Worm (Caenorhabditis elegans) whole organism, mixed stage, embryonic: ENCODE measurements around the gene smf-2.
A peak's percentile ranks its signal among the peaks of the same experiment; 100 is the strongest.

Experiments
- M03D4.4 ChIP-seq: sonication (generic microtip); optimal IDR thresholded peaks from 2 replicates; lab custom pipeline; 2017; ENCODE audit warnings: mild to moderate bottlenecking, missing genetic modification characterization, missing compliant biosample characterization
- bed-3 ChIP-seq: fragments of 200-800 bp; sonication (Bioruptor generic); optimal IDR thresholded peaks from 3 replicates; lab custom pipeline; 2018; ENCODE audit warnings: mild to moderate bottlenecking, missing genetic modification characterization, moderate library complexity, missing compliant biosample characterization
- blmp-1 ChIP-seq: fragments of 150-350 bp; optimal IDR thresholded peaks from 2 replicates; lab custom pipeline; 2014; ENCODE audit warnings: missing biosample characterization, missing genetic modification characterization
- ceh-39 ChIP-seq: fragments of 150-350 bp; optimal IDR thresholded peaks from 2 replicates; lab custom pipeline; 2014; ENCODE audit warnings: missing biosample characterization, missing genetic modification characterization
- ceh-43 ChIP-seq: fragments of 200-800 bp; sonication (Bioruptor generic); optimal IDR thresholded peaks from 2 replicates; lab custom pipeline; 2018; ENCODE audit warnings: mild to moderate bottlenecking, missing genetic modification characterization, moderate library complexity, missing compliant biosample characterization
- ceh-83 ChIP-seq: fragments of 200-800 bp; sonication (Bioruptor generic); optimal IDR thresholded peaks from 2 replicates; lab custom pipeline; 2018; ENCODE audit warnings: mild to moderate bottlenecking, missing genetic modification characterization, missing compliant biosample characterization
- ces-1 ChIP-seq: fragments of 150-350 bp; optimal IDR thresholded peaks from 2 replicates; lab custom pipeline; 2014; ENCODE audit warnings: missing biosample characterization, missing genetic modification reagents, missing genetic modification characterization
- cnd-1 ChIP-seq: fragments of 200-800 bp; sonication (Bioruptor generic); optimal IDR thresholded peaks from 2 replicates; lab custom pipeline; 2018; ENCODE audit warnings: mild to moderate bottlenecking, missing genetic modification characterization, missing compliant biosample characterization
- drap-1 ChIP-seq: fragments of 200-800 bp; sonication (Bioruptor generic); optimal IDR thresholded peaks from 3 replicates; lab custom pipeline; 2018; ENCODE audit warnings: mild to moderate bottlenecking, missing genetic modification characterization, missing compliant biosample characterization
- elt-1 ChIP-seq: sonication (generic microtip); optimal IDR thresholded peaks from 2 replicates; lab custom pipeline; 2017; ENCODE audit warnings: missing genetic modification characterization, mild to moderate bottlenecking, missing compliant biosample characterization, antibody characterized with exemption, moderate library complexity, borderline replicate concordance; ENCODE audit not compliant: insufficient read depth
- elt-3 ChIP-seq: fragments of 150-350 bp; optimal IDR thresholded peaks from 2 replicates; lab custom pipeline; 2014; ENCODE audit warnings: missing biosample characterization, missing genetic modification characterization
- flh-1 ChIP-seq: fragments of 200-800 bp; sonication (Bioruptor generic); optimal IDR thresholded peaks from 2 replicates; lab custom pipeline; 2018; ENCODE audit warnings: mild to moderate bottlenecking, missing genetic modification characterization, moderate library complexity, missing compliant biosample characterization
- ham-2 ChIP-seq: fragments of 200-800 bp; sonication (Bioruptor generic); optimal IDR thresholded peaks from 2 replicates; lab custom pipeline; 2018; ENCODE audit warnings: mild to moderate bottlenecking, missing genetic modification characterization, missing compliant biosample characterization
- hlh-1 ChIP-seq: fragments of 150-350 bp; optimal IDR thresholded peaks from 2 replicates; lab custom pipeline; 2014; ENCODE audit warnings: missing biosample characterization, missing genetic modification reagents, missing genetic modification characterization
- lin-13 ChIP-seq: fragments of 150-350 bp; optimal IDR thresholded peaks from 2 replicates; lab custom pipeline; 2014; ENCODE audit warnings: missing biosample characterization, missing genetic modification characterization
- lin-32 ChIP-seq: fragments of 200-800 bp; sonication (Bioruptor generic); optimal IDR thresholded peaks from 2 replicates; lab custom pipeline; 2018; ENCODE audit warnings: mild to moderate bottlenecking, missing genetic modification characterization, missing compliant biosample characterization
- lsy-2 ChIP-seq: fragments of 150-350 bp; optimal IDR thresholded peaks from 2 replicates; lab custom pipeline; 2014; ENCODE audit warnings: missing biosample characterization, missing genetic modification characterization
- mab-5 ChIP-seq: fragments of 150-350 bp; optimal IDR thresholded peaks from 2 replicates; lab custom pipeline; 2014; ENCODE audit warnings: missing biosample characterization, missing genetic modification characterization
- mep-1 ChIP-seq: fragments of 150-350 bp; optimal IDR thresholded peaks from 2 replicates; lab custom pipeline; 2017; ENCODE audit warnings: missing biosample characterization, missing genetic modification reagents, missing genetic modification characterization, inconsistent platforms
- mls-2 ChIP-seq: sonication (generic microtip); optimal IDR thresholded peaks from 2 replicates; lab custom pipeline; 2016; ENCODE audit warnings: mild to moderate bottlenecking, missing genetic modification characterization, moderate library complexity, missing compliant biosample characterization
- nhr-12 ChIP-seq: fragments of 150-350 bp; optimal IDR thresholded peaks from 2 replicates; lab custom pipeline; 2014; ENCODE audit warnings: missing biosample characterization, missing genetic modification characterization
- nhr-2 ChIP-seq: fragments of 150-350 bp; optimal IDR thresholded peaks from 2 replicates; lab custom pipeline; 2014; ENCODE audit warnings: missing biosample characterization, missing genetic modification characterization
- nhr-237 ChIP-seq: fragments of 150-350 bp; optimal IDR thresholded peaks from 2 replicates; lab custom pipeline; 2014; ENCODE audit warnings: missing biosample characterization, missing genetic modification characterization
- nhr-28 ChIP-seq: fragments of 150-350 bp; optimal IDR thresholded peaks from 2 replicates; lab custom pipeline; 2014; ENCODE audit warnings: missing biosample characterization, missing genetic modification characterization
- nhr-76 ChIP-seq: sonication (generic microtip); optimal IDR thresholded peaks from 2 replicates; lab custom pipeline; 2017; ENCODE audit warnings: missing biosample characterization, missing genetic modification characterization
- pha-4 ChIP-seq: fragments of 150-350 bp; optimal IDR thresholded peaks from 2 replicates; lab custom pipeline; 2018; ENCODE audit warnings: missing biosample characterization, missing genetic modification reagents, missing genetic modification characterization
- sem-2 ChIP-seq: fragments of 200-800 bp; sonication (Bioruptor generic); optimal IDR thresholded peaks from 2 replicates; lab custom pipeline; 2018; ENCODE audit warnings: mild to moderate bottlenecking, missing genetic modification characterization, missing compliant biosample characterization
- snpc-4 ChIP-seq: fragments of 150-350 bp; optimal IDR thresholded peaks from 2 replicates; lab custom pipeline; 2014; ENCODE audit warnings: missing biosample characterization, missing genetic modification characterization
- sptf-1 ChIP-seq: sonication (generic microtip); optimal IDR thresholded peaks from 2 replicates; lab custom pipeline; 2017; ENCODE audit warnings: mild to moderate bottlenecking, missing genetic modification characterization, moderate library complexity, missing compliant biosample characterization
- tbx-8 ChIP-seq: fragments of 200-800 bp; sonication (Bioruptor generic); optimal IDR thresholded peaks from 2 replicates; lab custom pipeline; 2018; ENCODE audit warnings: mild to moderate bottlenecking, missing genetic modification characterization, moderate library complexity, missing compliant biosample characterization
- unc-120 ChIP-seq: sonication (generic microtip); optimal IDR thresholded peaks from 2 replicates; lab custom pipeline; 2017; ENCODE audit warnings: missing genetic modification characterization, missing compliant biosample characterization; ENCODE audit not compliant: poor library complexity, severe bottlenecking
- unc-39 ChIP-seq: fragments of 150-350 bp; optimal IDR thresholded peaks from 2 replicates; lab custom pipeline; 2014; ENCODE audit warnings: missing biosample characterization, missing genetic modification characterization
- unc-62 ChIP-seq: fragments of 150-350 bp; optimal IDR thresholded peaks from 2 replicates; lab custom pipeline; 2014; ENCODE audit warnings: missing biosample characterization, missing genetic modification reagents, missing genetic modification characterization
- zip-8 ChIP-seq: fragments of 150-350 bp; optimal IDR thresholded peaks from 2 replicates; lab custom pipeline; 2014; ENCODE audit warnings: missing biosample characterization, missing genetic modification characterization
- ztf-11 ChIP-seq: fragments of 150-350 bp; optimal IDR thresholded peaks from 2 replicates; lab custom pipeline; 2014; ENCODE audit warnings: missing biosample characterization, missing genetic modification characterization

The smf-2 gene

DNA sequence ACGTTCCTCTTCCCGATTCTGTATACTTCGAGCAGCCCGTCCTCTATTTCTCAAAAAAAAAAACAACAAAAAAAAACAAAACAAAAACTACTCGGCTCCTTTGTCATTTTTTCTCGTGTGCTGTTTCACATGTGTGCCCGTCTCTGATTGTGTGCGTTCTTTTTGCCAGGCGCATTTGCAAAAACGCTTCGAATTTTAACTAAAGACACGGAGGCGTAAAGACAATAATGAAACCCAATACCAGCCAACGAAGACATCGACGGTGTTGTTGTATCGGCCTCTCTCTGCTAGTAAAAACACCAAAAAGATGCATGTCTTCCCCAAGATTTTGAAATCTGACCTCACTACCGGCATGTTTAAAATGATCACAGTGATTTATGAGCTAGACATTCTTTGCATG lies 28.4 kb upstream of the smf-2 start:
- TF ChIP-seq cnd-1 (tag; lab: Kevin White, UChicago), result no peak
- TF ChIP-seq pha-4 (tag; lab: Kevin White, UChicago), result no peak
- TF ChIP-seq, all 35 proteins: peak for 0

- no peak for TF ChIP-seq nhr-76
- no peak for TF ChIP-seq hlh-1 (tag; lab: Kevin White, UChicago)
- no peak for TF ChIP-seq bed-3 (GFP tag; lab: Kevin White, UChicago)
- TF ChIP-seq nhr-28 (tag; lab: Kevin White, UChicago), result no peak
- TF ChIP-seq tbx-8 (GFP tag; lab: Kevin White, UChicago), result no peak
- no peak for TF ChIP-seq cnd-1 (tag; lab: Kevin White, UChicago)
- no peak for TF ChIP-seq ceh-43 (GFP tag; lab: Kevin White, UChicago)
- TF ChIP-seq mep-1 (tag; lab: Kevin White, UChicago), result no peak
- TF ChIP-seq, all 35 proteins: peak for 0
These were observed 27.0 kb upstream of the smf-2 start for ce11 chrX:6745515-6745914.

ce11 chrX:6744978-6745377 lies 26.5 kb upstream of the smf-2 start:
- peak; percentile 1 for TF ChIP-seq ces-1 (GFP tag; lab: Kevin White, UChicago)
- TF ChIP-seq lin-32 (GFP tag; lab: Kevin White, UChicago), result no peak

DNA sequence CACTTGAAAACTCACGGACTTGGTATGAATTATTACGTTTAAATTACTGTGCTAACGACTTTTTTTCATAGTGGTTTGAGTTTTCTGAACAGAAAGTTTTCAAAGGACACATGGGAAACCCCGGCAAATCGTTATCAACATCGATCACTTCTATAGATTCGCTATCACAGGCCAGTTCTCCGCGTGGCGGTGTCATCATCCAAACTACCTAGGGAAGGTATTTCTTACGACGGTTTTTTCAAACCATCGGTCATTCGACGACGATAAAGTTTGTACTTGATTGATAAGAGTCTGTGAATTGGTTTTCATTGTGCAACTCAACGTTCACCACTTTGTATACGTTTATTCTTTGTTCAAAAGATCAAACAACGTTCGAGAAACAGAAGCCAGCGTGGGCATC lies 26.0 kb upstream of the smf-2 start:
- TF ChIP-seq hlh-1 (tag; lab: Kevin White, UChicago) (no peak), unc-120 (no peak), lin-32 (GFP tag; lab: Kevin White, UChicago) (no peak)

- TF ChIP-seq lsy-2 (peak; percentile 10), lin-13 (tag; lab: Kevin White, UChicago) (no peak), bed-3 (GFP tag; lab: Kevin White, UChicago) (no peak), ztf-11 (tag; lab: Kevin White, UChicago) (no peak), elt-3 (tag; lab: Kevin White, UChicago) (peak; percentile 89), snpc-4 (tag; lab: Kevin White, UChicago) (no peak), flh-1 (GFP tag; lab: Kevin White, UChicago) (no peak), ham-2 (GFP tag; lab: Kevin White, UChicago) (peak; percentile 58), M03D4.4 (tag; lab: Kevin White, UChicago) (no peak), nhr-2 (tag; lab: Kevin White, UChicago) (no peak), nhr-12 (tag; lab: Kevin White, UChicago) (no peak), sptf-1 (tag; lab: Kevin White, UChicago) (no peak), ceh-83 (peak; percentile 23), ces-1 (GFP tag; lab: Kevin White, UChicago) (no peak), drap-1 (no peak), nhr-28 (tag; lab: Kevin White, UChicago) (no peak), mep-1 (tag; lab: Kevin White, UChicago) (peak; percentile 39), zip-8 (tag; lab: Kevin White, UChicago) (no peak), ceh-43 (GFP tag; lab: Kevin White, UChicago) (no peak), nhr-237 (tag; lab: Kevin White, UChicago) (peak; percentile 36), elt-1 (tag; lab: Kevin White, UChicago) (peak; percentile 98), mls-2 (tag; lab: Kevin White, UChicago) (no peak), unc-120 (peak; percentile 35), hlh-1 (tag; lab: Kevin White, UChicago) (peak; percentile 45), lin-32 (GFP tag; lab: Kevin White, UChicago) (no peak), blmp-1 (no peak), cnd-1 (tag; lab: Kevin White, UChicago) (no peak), pha-4 (tag; lab: Kevin White, UChicago) (peak; percentile 42), unc-62 (GFP tag; lab: Kevin White, UChicago) (peak; percentile 82), ceh-39 (no peak), sem-2 (GFP tag; lab: Kevin White, UChicago) (no peak), tbx-8 (GFP tag; lab: Kevin White, UChicago) (peak; percentile 17), unc-39 (no peak), mab-5 (tag; lab: Kevin White, UChicago) (no peak), nhr-76 (no peak)
- TF ChIP-seq, all 35 proteins: peak for 12
These were observed 25.4 kb upstream of the smf-2 start for ce11 chrX:6743853-6744346.
